Fruit fly (Drosophila melanogaster): ENCODE measurements around the gene scu.

DNA sequence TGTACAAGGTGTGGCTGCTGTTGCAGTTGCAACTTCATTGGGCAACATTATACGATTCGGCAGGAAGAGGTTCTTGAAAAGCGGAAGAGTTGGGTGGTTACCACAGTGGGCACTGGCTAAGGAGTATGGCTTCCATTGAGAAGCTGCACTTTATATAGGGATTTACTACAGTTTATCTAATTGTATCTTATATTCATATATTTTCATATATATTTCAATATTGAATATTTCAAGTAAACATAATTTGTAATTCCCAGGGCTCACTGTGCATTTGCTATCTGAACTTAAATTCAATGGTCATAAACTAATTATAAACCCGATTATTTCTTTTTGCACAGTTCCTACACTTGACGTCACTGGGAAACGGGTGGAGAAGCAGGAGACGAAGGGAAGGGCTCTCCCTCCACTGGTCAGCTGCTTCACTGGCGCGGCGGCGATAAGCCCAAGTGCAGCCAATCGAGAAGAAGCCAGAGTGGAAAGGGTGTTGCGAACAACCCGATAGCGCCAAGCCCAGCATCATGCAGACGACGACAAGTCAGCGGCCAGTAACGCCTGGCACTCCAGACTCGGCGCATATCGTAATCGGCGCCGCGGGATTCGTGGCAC lies 3.8 kb downstream of the scu start:
- TF ChIP-seq psq (optimal IDR thresholded peaks at IDR 0.05) (no peak), pan (optimal IDR thresholded peaks at IDR 0.05) (no peak), Dll (optimal IDR thresholded peaks at IDR 0.05) (no peak)

Data from whole organism.